Fruit fly (Drosophila melanogaster) whole organism, embryonic: Measurements from ENCODE around the gene CG33796.

Source experiments
- Adf1 ChIP-seq: fragments of 200-800 bp; sonication (Bioruptor generic); IDR thresholded peaks from 2 replicates; pipeline ENCODE4 v1.3.6; 2022; ENCODE audit warnings: missing biosample characterization, missing genetic modification characterization
- Awh ChIP-seq: fragments of 200-800 bp; sonication (Bioruptor generic); IDR thresholded peaks from 2 replicates; pipeline ENCODE4, ENCODE4 v1.3.6; 2022; ENCODE audit warnings: missing biosample characterization, missing genetic modification characterization
- Bdp1 ChIP-seq: fragments of 200-800 bp; sonication (Bioruptor generic); optimal IDR thresholded peaks from 3 replicates; lab custom pipeline; 2016; ENCODE audit warnings: missing biosample characterization, missing genetic modification characterization
- CG10431 ChIP-seq: fragments of 200-800 bp; sonication (Bioruptor generic); optimal IDR thresholded peaks from 3 replicates; lab custom pipeline; 2018; ENCODE audit warnings: missing biosample characterization, mild to moderate bottlenecking, missing genetic modification characterization
- CG12219 ChIP-seq: fragments of 200-800 bp; sonication (Bioruptor generic); optimal IDR thresholded peaks from 3 replicates; lab custom pipeline; 2018; ENCODE audit warnings: missing biosample characterization, mild to moderate bottlenecking, missing genetic modification characterization
- CG13424 ChIP-seq: fragments of 200-800 bp; sonication (Bioruptor generic); optimal IDR thresholded peaks from 2 replicates; lab custom pipeline; 2019; ENCODE audit warnings: missing biosample characterization, mild to moderate bottlenecking, missing genetic modification characterization, moderate library complexity
- CG14441 ChIP-seq: fragments of 200-800 bp; sonication (Bioruptor generic); IDR thresholded peaks from 2 replicates; pipeline ENCODE4 v1.3.6; 2022; ENCODE audit warnings: missing biosample characterization, missing genetic modification characterization
- CG14860 ChIP-seq: fragments of 200-800 bp; sonication (Bioruptor generic); IDR thresholded peaks from 3 replicates; pipeline ENCODE4 v1.3.6; 2022; ENCODE audit warnings: missing biosample characterization, missing genetic modification characterization; ENCODE audit not compliant: partially characterized antibody
- CG17328 ChIP-seq: fragments of 200-800 bp; sonication (Bioruptor generic); IDR thresholded peaks from 2 replicates; pipeline ENCODE4 v1.3.6; 2022; ENCODE audit warnings: missing biosample characterization, missing genetic modification characterization
- CG17612 ChIP-seq: fragments of 200-800 bp; sonication (Bioruptor generic); IDR thresholded peaks from 2 replicates; pipeline ENCODE4 v1.3.6; 2022; ENCODE audit warnings: missing biosample characterization, missing genetic modification characterization
- CG17802 ChIP-seq: fragments of 200-800 bp; sonication (Bioruptor generic); optimal IDR thresholded peaks from 2 replicates; lab custom pipeline; 2018; ENCODE audit warnings: missing biosample characterization, mild to moderate bottlenecking, missing genetic modification characterization, moderate library complexity
- CG31441 ChIP-seq: fragments of 200-800 bp; sonication (Bioruptor generic); IDR thresholded peaks from 2 replicates; pipeline ENCODE4 v1.3.6; 2022; ENCODE audit warnings: missing biosample characterization, missing genetic modification characterization
- CG4282 ChIP-seq: fragments of 200-800 bp; sonication (Bioruptor generic); optimal IDR thresholded peaks from 2 replicates; lab custom pipeline; 2016; ENCODE audit warnings: missing biosample characterization, missing genetic modification characterization
- CG4404 ChIP-seq: fragments of 200-800 bp; sonication (Bioruptor generic); IDR thresholded peaks from 2 replicates; pipeline ENCODE4 v1.3.6; 2022; ENCODE audit warnings: missing biosample characterization, missing genetic modification characterization
- CG4730 ChIP-seq: fragments of 200-800 bp; sonication (Bioruptor generic); IDR thresholded peaks from 2 replicates; pipeline ENCODE4 v1.3.6; 2022; ENCODE audit warnings: missing biosample characterization, missing genetic modification characterization
- CG6689 ChIP-seq: fragments of 200-800 bp; sonication (Bioruptor generic); IDR thresholded peaks from 2 replicates; pipeline ENCODE4 v1.3.6; 2022; ENCODE audit warnings: missing biosample characterization, missing genetic modification characterization
- CG8924 ChIP-seq: fragments of 200-800 bp; optimal IDR thresholded peaks from 3 replicates; lab custom pipeline; 2019; ENCODE audit warnings: missing biosample characterization, mild to moderate bottlenecking, missing genetic modification characterization, moderate library complexity
- CG8944 ChIP-seq: fragments of 200-800 bp; sonication (Bioruptor generic); optimal IDR thresholded peaks from 3 replicates; lab custom pipeline; 2016; ENCODE audit warnings: missing biosample characterization, missing genetic modification characterization
- Chrac-16 ChIP-seq: fragments of 200-800 bp; sonication (Bioruptor generic); optimal IDR thresholded peaks from 3 replicates; lab custom pipeline; 2016; ENCODE audit warnings: missing biosample characterization, missing genetic modification characterization
- CoRest ChIP-seq: fragments of 200-800 bp; sonication (Bioruptor generic); optimal IDR thresholded peaks from 3 replicates; lab custom pipeline; 2018; ENCODE audit warnings: missing biosample characterization, mild to moderate bottlenecking, missing genetic modification characterization, moderate library complexity
- D19B ChIP-seq: fragments of 200-800 bp; sonication (Bioruptor generic); optimal IDR thresholded peaks from 2 replicates; lab custom pipeline; 2017; ENCODE audit warnings: missing biosample characterization, mild to moderate bottlenecking, missing genetic modification characterization
- Dp ChIP-seq: fragments of 200-800 bp; sonication (Bioruptor generic); optimal IDR thresholded peaks from 2 replicates; lab custom pipeline; 2018; ENCODE audit warnings: missing biosample characterization, mild to moderate bottlenecking, missing genetic modification characterization, moderate library complexity
- HLH3B ChIP-seq: fragments of 200-800 bp; sonication (Bioruptor generic); IDR thresholded peaks from 2 replicates; pipeline ENCODE4 v1.3.6; 2022; ENCODE audit warnings: missing biosample characterization, missing genetic modification characterization
- HLH4C ChIP-seq: fragments of 200-800 bp; sonication (Bioruptor generic); IDR thresholded peaks from 3 replicates; pipeline ENCODE4 v1.3.6; 2022; ENCODE audit warnings: missing biosample characterization, missing genetic modification characterization; ENCODE audit not compliant: partially characterized antibody
- Med ChIP-seq: fragments of 200-800 bp; sonication (Bioruptor generic); peaks from one replicate; lab custom pipeline; 2016; ENCODE audit warnings: missing biosample characterization, missing genetic modification characterization, mild to moderate bottlenecking, inconsistent platforms, moderate library complexity
- Mes4 ChIP-seq: fragments of 200-800 bp; sonication (Bioruptor generic); optimal IDR thresholded peaks from 2 replicates; lab custom pipeline; 2016; ENCODE audit warnings: missing biosample characterization, missing genetic modification characterization
- Myb ChIP-seq: fragments of 200-800 bp; sonication (Bioruptor generic); optimal IDR thresholded peaks from 2 replicates; lab custom pipeline; 2016; ENCODE audit warnings: missing biosample characterization, missing genetic modification characterization
- NK7.1 ChIP-seq: fragments of 200-800 bp; sonication (Bioruptor generic); optimal IDR thresholded peaks from 3 replicates; lab custom pipeline; 2016; ENCODE audit warnings: missing biosample characterization, missing genetic modification characterization
- Nf-YA ChIP-seq: fragments of 200-800 bp; sonication (Bioruptor generic); IDR thresholded peaks from 2 replicates; pipeline ENCODE4 v1.3.6; 2022; ENCODE audit warnings: missing biosample characterization, missing genetic modification characterization
- Ssrp ChIP-seq: fragments of 200-800 bp; sonication (Bioruptor generic); optimal IDR thresholded peaks from 2 replicates; lab custom pipeline; 2018; ENCODE audit warnings: missing biosample characterization, mild to moderate bottlenecking, missing genetic modification characterization, moderate library complexity
- Taf1 ChIP-seq: fragments of 200-800 bp; sonication (Bioruptor generic); IDR thresholded peaks from 2 replicates; pipeline ENCODE4 v1.3.6; 2022; ENCODE audit warnings: missing biosample characterization, missing genetic modification characterization
- Xrp1 ChIP-seq: fragments of 200-800 bp; sonication (Bioruptor generic); IDR thresholded peaks from 2 replicates; pipeline ENCODE4 v1.3.6; 2022; ENCODE audit warnings: missing biosample characterization, missing genetic modification characterization
- ase ChIP-seq: fragments of 200-800 bp; sonication (Bioruptor generic); IDR thresholded peaks from 3 replicates; pipeline ENCODE4 v1.3.6; 2022; ENCODE audit warnings: missing biosample characterization, missing genetic modification characterization
- dpn ChIP-seq, 2 experiments: fragments of 200-800 bp; sonication (Bioruptor generic); optimal IDR thresholded peaks; 3 replicates each; lab custom pipeline; 2016; ENCODE audit warnings: missing biosample characterization in 2 of 2, missing genetic modification characterization in 2 of 2
- fd96Cb ChIP-seq: fragments of 200-800 bp; sonication (Bioruptor generic); optimal IDR thresholded peaks from 2 replicates; lab custom pipeline; 2018; ENCODE audit warnings: missing biosample characterization, mild to moderate bottlenecking, missing genetic modification characterization, moderate library complexity
- gfzf ChIP-seq: fragments of 200-800 bp; sonication (Bioruptor generic); optimal IDR thresholded peaks from 2 replicates; lab custom pipeline; 2016; ENCODE audit warnings: missing biosample characterization, mild to moderate bottlenecking, missing genetic modification characterization, moderate library complexity
- gt ChIP-seq: fragments of 200-800 bp; sonication (Bioruptor generic); IDR thresholded peaks from 2 replicates; pipeline ENCODE4 v1.3.6; 2022; ENCODE audit warnings: missing biosample characterization, missing genetic modification characterization
- hth ChIP-seq: fragments of >200 bp; optimal IDR thresholded peaks from 2 replicates; lab custom pipeline; 2017; ENCODE audit warnings: inconsistent platforms
- klu ChIP-seq: fragments of 200-800 bp; sonication (Bioruptor generic); IDR thresholded peaks from 2 replicates; pipeline ENCODE4 v1.3.6; 2022; ENCODE audit warnings: missing biosample characterization, missing genetic modification characterization
- lab ChIP-seq: fragments of 200-800 bp; sonication (Bioruptor generic); optimal IDR thresholded peaks from 3 replicates; lab custom pipeline; 2017; ENCODE audit warnings: missing biosample characterization, missing genetic modification characterization, mild to moderate bottlenecking, moderate library complexity, missing genetic modification reagents
- org-1 ChIP-seq: fragments of 200-800 bp; sonication (Bioruptor generic); optimal IDR thresholded peaks from 2 replicates; lab custom pipeline; 2017; ENCODE audit warnings: missing biosample characterization, missing genetic modification characterization
- pzg ChIP-seq: fragments of 200-800 bp; sonication (Bioruptor generic); optimal IDR thresholded peaks from 3 replicates; lab custom pipeline; 2018; ENCODE audit warnings: missing biosample characterization, mild to moderate bottlenecking, missing genetic modification characterization, moderate library complexity
- scrt ChIP-seq: fragments of 200-800 bp; sonication (Bioruptor generic); optimal IDR thresholded peaks from 2 replicates; lab custom pipeline; 2018; ENCODE audit warnings: missing biosample characterization, mild to moderate bottlenecking, missing genetic modification characterization, moderate library complexity
- shn ChIP-seq: fragments of 200-800 bp; sonication (Bioruptor generic); optimal IDR thresholded peaks from 3 replicates; lab custom pipeline; 2016; ENCODE audit warnings: missing biosample characterization, missing genetic modification characterization
- sqz ChIP-seq: fragments of 200-800 bp; sonication (Bioruptor generic); optimal IDR thresholded peaks from 3 replicates; lab custom pipeline; 2018; ENCODE audit warnings: missing biosample characterization, mild to moderate bottlenecking, missing genetic modification characterization
- stc ChIP-seq: fragments of 200-800 bp; sonication (Bioruptor generic); IDR thresholded peaks from 2 replicates; pipeline ENCODE4 v1.3.6; 2022; ENCODE audit warnings: missing biosample characterization, missing genetic modification characterization
- tap ChIP-seq: fragments of 200-800 bp; optimal IDR thresholded peaks from 3 replicates; lab custom pipeline; 2019; ENCODE audit warnings: missing biosample characterization, mild to moderate bottlenecking, missing genetic modification characterization, moderate library complexity
- tio ChIP-seq: fragments of 200-800 bp; sonication (Bioruptor generic); optimal IDR thresholded peaks from 2 replicates; lab custom pipeline; 2017; ENCODE audit warnings: missing biosample characterization, missing genetic modification characterization, inconsistent platforms
- wor ChIP-seq: fragments of 200-800 bp; sonication (Bioruptor generic); IDR thresholded peaks from 2 replicates; pipeline ENCODE4 v1.3.6; 2022; ENCODE audit warnings: missing biosample characterization, missing genetic modification characterization

The CG33796 gene

DNA sequence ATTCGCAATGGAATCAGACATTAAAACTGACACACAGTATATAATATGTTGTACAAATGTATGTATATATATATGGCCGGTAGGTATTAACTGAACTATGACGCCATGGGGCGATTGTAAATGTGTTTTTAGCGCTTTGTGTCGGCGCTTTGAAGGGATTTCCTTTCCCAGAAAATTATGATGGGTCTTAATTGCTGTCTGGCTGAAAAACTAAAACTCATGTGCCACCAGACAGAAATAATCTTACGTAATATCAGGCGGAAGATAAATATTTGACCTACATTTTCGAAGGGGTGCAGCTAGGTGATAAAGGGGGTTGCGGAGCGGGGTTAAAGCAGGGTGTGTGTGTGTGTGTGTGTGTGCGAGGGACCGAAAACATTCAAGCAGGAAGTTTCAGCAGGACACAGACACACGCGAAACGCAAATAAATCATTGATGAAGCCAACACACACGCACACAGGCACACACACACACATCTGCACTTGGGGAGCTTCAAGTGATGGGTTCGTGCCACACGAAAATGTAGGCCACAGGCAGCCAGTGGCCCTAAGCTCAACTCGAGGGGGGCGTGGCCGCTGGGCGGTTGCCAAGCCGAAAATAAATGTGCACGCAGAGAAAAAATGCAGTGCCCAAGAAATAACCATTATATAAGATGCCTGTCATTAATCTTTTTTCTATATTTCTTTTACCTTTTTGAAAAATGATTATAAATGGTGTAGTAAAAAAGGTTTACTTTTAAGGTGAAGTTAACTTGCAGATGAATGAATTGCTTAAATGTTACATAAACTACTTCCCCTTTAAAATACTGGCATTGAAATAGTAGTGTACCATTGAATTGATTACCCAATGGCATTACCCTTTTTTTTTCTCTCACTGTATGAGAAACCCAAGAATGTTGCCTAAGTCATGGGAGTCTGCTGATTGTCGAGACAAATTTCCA, 12.4 kb downstream of the CG33796 start (continued):
- TF ChIP-seq lab = peak; percentile 56
- TF ChIP-seq CG4404 (GFP tag; lab: Robert Waterston, UW) = no peak
- TF ChIP-seq CG31441 (GFP tag; lab: Robert Waterston, UW) = peak; percentile 54
- TF ChIP-seq fd96Cb (tag; lab: Kevin White, UChicago) = peak; percentile 68
- peak; percentile 2 for TF ChIP-seq NK7.1 (GFP tag; lab: Kevin White, UChicago)
- 0 out of 2 replicates have a peak, but pooled peaks have one; percentile 17 for TF ChIP-seq CG17328 (GFP tag; lab: Robert Waterston, UW)
- no peak for TF ChIP-seq stc (GFP tag; lab: Robert Waterston, UW)
- peak; percentile 65 for TF ChIP-seq CG13424 (tag; lab: Kevin White, UChicago)
- TF ChIP-seq HLH3B (GFP tag; lab: Robert Waterston, UW) = peak; percentile 41; the same call in 1 of the 2 replicates
- TF ChIP-seq sqz (GFP tag; lab: Kevin White, UChicago) = peak; percentile 17
- peak; percentile 51 for TF ChIP-seq CG8924 (tag; lab: Kevin White, UChicago)
- peak; percentile 38; the same call in 1 of the 2 replicates for TF ChIP-seq Xrp1 (GFP tag; lab: Robert Waterston, UW)
- peak; percentile 82 for TF ChIP-seq Med (GFP tag; lab: Kevin White, UChicago)
- TF ChIP-seq org-1 (GFP tag; lab: Kevin White, UChicago) = peak; percentile 48
- TF ChIP-seq Adf1 (GFP tag; lab: Robert Waterston, UW) = no peak
- peak; percentile 5 for TF ChIP-seq tap (tag; lab: Kevin White, UChicago)
- TF ChIP-seq Nf-YA (GFP tag; lab: Robert Waterston, UW) = no peak
- TF ChIP-seq CG17612 = no peak
- peak; percentile 20 for TF ChIP-seq Bdp1 (GFP tag; lab: Kevin White, UChicago)
- TF ChIP-seq scrt (GFP tag; lab: Kevin White, UChicago) = peak; percentile 35
- peak; percentile 65 for TF ChIP-seq CG6689
- TF ChIP-seq CG8944 (GFP tag; lab: Kevin White, UChicago) = peak; percentile 21
- no peak for TF ChIP-seq Taf1 (GFP tag; lab: Robert Waterston, UW)
- TF ChIP-seq Ssrp (tag; lab: Kevin White, UChicago) = peak; percentile 62
- no peak for TF ChIP-seq CG17802 (tag; lab: Kevin White, UChicago)
- TF ChIP-seq gt (GFP tag; lab: Robert Waterston, UW) = no peak
- TF ChIP-seq CG4730 (GFP tag; lab: Robert Waterston, UW) = no peak
- peak; percentile 59 for TF ChIP-seq CG14441 (GFP tag; lab: Robert Waterston, UW)
- peak; percentile 7 for TF ChIP-seq CG12219 (GFP tag; lab: Kevin White, UChicago)
- peak; percentile 74 for TF ChIP-seq CoRest (tag; lab: Kevin White, UChicago)
- TF ChIP-seq pzg (GFP tag; lab: Kevin White, UChicago) = no peak
- TF ChIP-seq Myb = no peak
- TF ChIP-seq Chrac-16 = peak; percentile 51
- TF ChIP-seq hth (lab: Kevin White, UChicago) = no peak
- TF ChIP-seq shn = peak; percentile 29
- TF ChIP-seq klu (GFP tag; lab: Robert Waterston, UW) = no peak
- 0 out of 2 replicates have a peak, but pooled peaks have one; percentile 26 for TF ChIP-seq wor (GFP tag; lab: Robert Waterston, UW)
- no peak for TF ChIP-seq CG4282 (GFP tag; lab: Kevin White, UChicago)
- TF ChIP-seq D19B = peak; percentile 3
- peak; percentile 20 for TF ChIP-seq Mes4 (GFP tag; lab: Kevin White, UChicago)
- no peak for TF ChIP-seq CG10431 (GFP tag; lab: Kevin White, UChicago)
- TF ChIP-seq Dp (GFP tag; lab: Kevin White, UChicago) = no peak
- no peak for TF ChIP-seq gfzf
- TF ChIP-seq CG14860 = 0 out of 3 replicates have a peak, but pooled peaks have one; percentile 34
- no peak for TF ChIP-seq HLH4C (GFP tag; lab: Robert Waterston, UW)
- peak; percentile 64 for TF ChIP-seq tio (GFP tag; lab: Kevin White, UChicago)
- no peak for TF ChIP-seq ase (GFP tag; lab: Robert Waterston, UW)
- TF ChIP-seq Awh (GFP tag; lab: Robert Waterston, UW) = no peak; the same call in 1 of the 2 replicates
- TF ChIP-seq dpn (GFP tag; optimal IDR thresholded peaks at IDR 0.05; lab: Kevin White, UChicago) = peak; percentile 54 to 61
